Worm (Caenorhabditis elegans) whole organism, L4/young adult: Measurements from ENCODE around the gene F09E10.7.

Experiments used
- W03F9.2 ChIP-seq: fragments of 150-350 bp; optimal IDR thresholded peaks from 2 replicates; lab custom pipeline; 2014; ENCODE audit warnings: missing biosample characterization, missing genetic modification characterization
- dao-5 ChIP-seq: sonication (generic microtip); optimal IDR thresholded peaks from 2 replicates; lab custom pipeline; 2016; ENCODE audit warnings: missing genotype, missing genetic modification characterization, moderate library complexity, missing compliant biosample characterization
- him-1 ChIP-seq: sonication (generic microtip); optimal IDR thresholded peaks from 2 replicates; lab custom pipeline; 2016; ENCODE audit warnings: missing genotype, missing genetic modification reagents, missing genetic modification characterization, missing compliant biosample characterization

ce11 chrX:1502914-1503313, 1.3 kb upstream of the F09E10.7 start:
- no peak for TF ChIP-seq him-1 (tag; lab: Kevin White, UChicago)
- TF ChIP-seq W03F9.2 (tag; lab: Kevin White, UChicago): no peak
- no peak for TF ChIP-seq dao-5 (tag; lab: Kevin White, UChicago)
